Fruit fly (Drosophila melanogaster): ENCODE results near the gene CG33710.

The CG33710 gene

dm6 chr3L:19902560-19903399 is 49.8 kb downstream of the CG33710 start (continued):
- TF ChIP-seq cad (GFP tag; optimal IDR thresholded peaks at IDR 0.05) = no peak
- TF ChIP-seq CG34224 (GFP tag; IDR thresholded peaks at IDR 0.05; ENCODE audit: partially characterized antibody) = no peak
- no peak for TF ChIP-seq CG2129 (GFP tag; IDR thresholded peaks at IDR 0.05; ENCODE audit: partially characterized antibody)
- peak; percentile 51 for TF ChIP-seq CG7271 (tag; optimal IDR thresholded peaks at IDR 0.05)
- TF ChIP-seq CG14014 (GFP tag; IDR thresholded peaks at IDR 0.05) = peak; percentile 97
- peak; percentile 43 for TF ChIP-seq bigmax (GFP tag; optimal IDR thresholded peaks at IDR 0.05)
- peak; percentile 62 for TF ChIP-seq Nf-YC (tag; optimal IDR thresholded peaks at IDR 0.05)
- TF ChIP-seq CG31388 (GFP tag; optimal IDR thresholded peaks at IDR 0.05) = peak; percentile 60
- TF ChIP-seq Chrac-16 (GFP tag; optimal IDR thresholded peaks at IDR 0.05) = peak; percentile 93
- TF ChIP-seq croc (GFP tag; conservative IDR thresholded peaks at IDR 0.05) = peak; percentile 86
- peak; percentile 93 for TF ChIP-seq CG12391 (tag; optimal IDR thresholded peaks at IDR 0.05)
- peak; percentile 91 for TF ChIP-seq jumu (GFP tag; optimal IDR thresholded peaks at IDR 0.05)
- TF ChIP-seq ash1 (GFP tag; optimal IDR thresholded peaks at IDR 0.05) = peak; percentile 80
- TF ChIP-seq CG16863 (GFP tag; optimal IDR thresholded peaks at IDR 0.05) = peak; percentile 96
- peak; percentile 95 for TF ChIP-seq Hmr (GFP tag; optimal IDR thresholded peaks at IDR 0.05)
- TF ChIP-seq unc-4 (GFP tag; IDR thresholded peaks at IDR 0.05; ENCODE audit: partially characterized antibody) = no peak
- no peak for TF ChIP-seq amos (GFP tag; IDR thresholded peaks at IDR 0.05; ENCODE audit: partially characterized antibody)
- peak; percentile 80 for TF ChIP-seq CG31365 (tag; optimal IDR thresholded peaks at IDR 0.05)
- peak; percentile 89 for TF ChIP-seq CG2875 (GFP tag; optimal IDR thresholded peaks at IDR 0.05)
- peak; percentile 97 for TF ChIP-seq CG7786 (GFP tag; optimal IDR thresholded peaks at IDR 0.05)
- TF ChIP-seq slp2 (GFP tag; optimal IDR thresholded peaks at IDR 0.05) = peak; percentile 94
- TF ChIP-seq sens (GFP tag) = peak; percentile 99
- peak; percentile 89 for TF ChIP-seq zfh1 (GFP tag; IDR thresholded peaks at IDR 0.05)
- TF ChIP-seq Nf-YA (GFP tag; IDR thresholded peaks at IDR 0.05) = peak; percentile 67
- peak; percentile 90 for TF ChIP-seq CG32772 (GFP tag; IDR thresholded peaks at IDR 0.05)
- peak; percentile 94 for TF ChIP-seq pb (GFP tag; optimal IDR thresholded peaks at IDR 0.05)
- peak; percentile 92 for TF ChIP-seq ab (GFP tag; optimal IDR thresholded peaks at IDR 0.05)
- TF ChIP-seq mld (GFP tag; IDR thresholded peaks at IDR 0.05; ENCODE audit: partially characterized antibody) = no peak
- peak; percentile 77 for TF ChIP-seq CG7928 (GFP tag; optimal IDR thresholded peaks at IDR 0.05)
- peak; percentile 96 for TF ChIP-seq Dip3 (GFP tag; optimal IDR thresholded peaks at IDR 0.05)
- TF ChIP-seq CG12155 (GFP tag; optimal IDR thresholded peaks at IDR 0.05) = peak; percentile 95
- peak; percentile 92 for TF ChIP-seq CG4424 (GFP tag; optimal IDR thresholded peaks at IDR 0.05)
- TF ChIP-seq Eip74EF (GFP tag; optimal IDR thresholded peaks at IDR 0.05) = peak in 1 of 2 experiments; percentile 90
- peak; percentile 89 for TF ChIP-seq Oaz (GFP tag; IDR thresholded peaks at IDR 0.05)
- TF ChIP-seq Gsc (GFP tag; IDR thresholded peaks at IDR 0.05) = no peak
- TF ChIP-seq CG11456 (GFP tag; IDR thresholded peaks at IDR 0.05) = peak; percentile 95
- no peak for TF ChIP-seq Doc2 (GFP tag; IDR thresholded peaks at IDR 0.05)
- TF ChIP-seq ara (GFP tag; IDR thresholded peaks at IDR 0.05) = peak; percentile 89
- peak; percentile 94 for TF ChIP-seq dysf (GFP tag; IDR thresholded peaks at IDR 0.05)
- TF ChIP-seq zf30C (GFP tag; optimal IDR thresholded peaks at IDR 0.05) = no peak
- peak; percentile 88; the same call in 2 of the 3 replicates for TF ChIP-seq B-H1 (GFP tag; IDR thresholded peaks at IDR 0.05)
- peak; percentile 85 for TF ChIP-seq peb (GFP tag; IDR thresholded peaks at IDR 0.05)
- peak; percentile 85 for TF ChIP-seq Taf1 (GFP tag; IDR thresholded peaks at IDR 0.05)
- peak; percentile 79 for TF ChIP-seq Nf-YB (GFP tag; optimal IDR thresholded peaks at IDR 0.05)
- TF ChIP-seq NFAT (GFP tag; IDR thresholded peaks at IDR 0.05) = peak; percentile 92
- TF ChIP-seq CG31441 (GFP tag; IDR thresholded peaks at IDR 0.05) = peak; percentile 92
- peak; percentile 79 for TF ChIP-seq CG4854 (GFP tag; optimal IDR thresholded peaks at IDR 0.05)
- peak; percentile 88 for TF ChIP-seq CG9437 (GFP tag; optimal IDR thresholded peaks at IDR 0.05)
- no peak for TF ChIP-seq Dfd (GFP tag; optimal IDR thresholded peaks at IDR 0.05)

Data from whole organism, embryonic.